Worm (Caenorhabditis elegans) whole organism, mixed stage, embryonic: Measurements from ENCODE around the gene ucr-1.

Experiments
- M03D4.4 ChIP-seq: sonication (generic microtip); optimal IDR thresholded peaks from 2 replicates; lab custom pipeline; 2017; ENCODE audit warnings: mild to moderate bottlenecking, missing genetic modification characterization, missing compliant biosample characterization
- bed-3 ChIP-seq: fragments of 200-800 bp; sonication (Bioruptor generic); optimal IDR thresholded peaks from 3 replicates; lab custom pipeline; 2018; ENCODE audit warnings: mild to moderate bottlenecking, missing genetic modification characterization, moderate library complexity, missing compliant biosample characterization
- blmp-1 ChIP-seq: fragments of 150-350 bp; optimal IDR thresholded peaks from 2 replicates; lab custom pipeline; 2014; ENCODE audit warnings: missing biosample characterization, missing genetic modification characterization
- ceh-43 ChIP-seq: fragments of 200-800 bp; sonication (Bioruptor generic); optimal IDR thresholded peaks from 2 replicates; lab custom pipeline; 2018; ENCODE audit warnings: mild to moderate bottlenecking, missing genetic modification characterization, moderate library complexity, missing compliant biosample characterization
- ceh-83 ChIP-seq: fragments of 200-800 bp; sonication (Bioruptor generic); optimal IDR thresholded peaks from 2 replicates; lab custom pipeline; 2018; ENCODE audit warnings: mild to moderate bottlenecking, missing genetic modification characterization, missing compliant biosample characterization
- ces-1 ChIP-seq: fragments of 150-350 bp; optimal IDR thresholded peaks from 2 replicates; lab custom pipeline; 2014; ENCODE audit warnings: missing biosample characterization, missing genetic modification reagents, missing genetic modification characterization
- cnd-1 ChIP-seq: fragments of 200-800 bp; sonication (Bioruptor generic); optimal IDR thresholded peaks from 2 replicates; lab custom pipeline; 2018; ENCODE audit warnings: mild to moderate bottlenecking, missing genetic modification characterization, missing compliant biosample characterization
- drap-1 ChIP-seq: fragments of 200-800 bp; sonication (Bioruptor generic); optimal IDR thresholded peaks from 3 replicates; lab custom pipeline; 2018; ENCODE audit warnings: mild to moderate bottlenecking, missing genetic modification characterization, missing compliant biosample characterization
- elt-3 ChIP-seq: fragments of 150-350 bp; optimal IDR thresholded peaks from 2 replicates; lab custom pipeline; 2014; ENCODE audit warnings: missing biosample characterization, missing genetic modification characterization
- flh-1 ChIP-seq: fragments of 200-800 bp; sonication (Bioruptor generic); optimal IDR thresholded peaks from 2 replicates; lab custom pipeline; 2018; ENCODE audit warnings: mild to moderate bottlenecking, missing genetic modification characterization, moderate library complexity, missing compliant biosample characterization
- hlh-1 ChIP-seq: fragments of 150-350 bp; optimal IDR thresholded peaks from 2 replicates; lab custom pipeline; 2014; ENCODE audit warnings: missing biosample characterization, missing genetic modification reagents, missing genetic modification characterization
- lin-13 ChIP-seq: fragments of 150-350 bp; optimal IDR thresholded peaks from 2 replicates; lab custom pipeline; 2014; ENCODE audit warnings: missing biosample characterization, missing genetic modification characterization
- lin-32 ChIP-seq: fragments of 200-800 bp; sonication (Bioruptor generic); optimal IDR thresholded peaks from 2 replicates; lab custom pipeline; 2018; ENCODE audit warnings: mild to moderate bottlenecking, missing genetic modification characterization, missing compliant biosample characterization
- lsy-2 ChIP-seq: fragments of 150-350 bp; optimal IDR thresholded peaks from 2 replicates; lab custom pipeline; 2014; ENCODE audit warnings: missing biosample characterization, missing genetic modification characterization
- mab-5 ChIP-seq: fragments of 150-350 bp; optimal IDR thresholded peaks from 2 replicates; lab custom pipeline; 2014; ENCODE audit warnings: missing biosample characterization, missing genetic modification characterization
- mls-2 ChIP-seq: sonication (generic microtip); optimal IDR thresholded peaks from 2 replicates; lab custom pipeline; 2016; ENCODE audit warnings: mild to moderate bottlenecking, missing genetic modification characterization, moderate library complexity, missing compliant biosample characterization
- nhr-12 ChIP-seq: fragments of 150-350 bp; optimal IDR thresholded peaks from 2 replicates; lab custom pipeline; 2014; ENCODE audit warnings: missing biosample characterization, missing genetic modification characterization
- pha-4 ChIP-seq: fragments of 150-350 bp; optimal IDR thresholded peaks from 2 replicates; lab custom pipeline; 2018; ENCODE audit warnings: missing biosample characterization, missing genetic modification reagents, missing genetic modification characterization
- sem-2 ChIP-seq: fragments of 200-800 bp; sonication (Bioruptor generic); optimal IDR thresholded peaks from 2 replicates; lab custom pipeline; 2018; ENCODE audit warnings: mild to moderate bottlenecking, missing genetic modification characterization, missing compliant biosample characterization
- sptf-1 ChIP-seq: sonication (generic microtip); optimal IDR thresholded peaks from 2 replicates; lab custom pipeline; 2017; ENCODE audit warnings: mild to moderate bottlenecking, missing genetic modification characterization, moderate library complexity, missing compliant biosample characterization
- tbx-8 ChIP-seq: fragments of 200-800 bp; sonication (Bioruptor generic); optimal IDR thresholded peaks from 2 replicates; lab custom pipeline; 2018; ENCODE audit warnings: mild to moderate bottlenecking, missing genetic modification characterization, moderate library complexity, missing compliant biosample characterization
- unc-120 ChIP-seq: sonication (generic microtip); optimal IDR thresholded peaks from 2 replicates; lab custom pipeline; 2017; ENCODE audit warnings: missing genetic modification characterization, missing compliant biosample characterization; ENCODE audit not compliant: poor library complexity, severe bottlenecking
- unc-39 ChIP-seq: fragments of 150-350 bp; optimal IDR thresholded peaks from 2 replicates; lab custom pipeline; 2014; ENCODE audit warnings: missing biosample characterization, missing genetic modification characterization
- zip-8 ChIP-seq: fragments of 150-350 bp; optimal IDR thresholded peaks from 2 replicates; lab custom pipeline; 2014; ENCODE audit warnings: missing biosample characterization, missing genetic modification characterization
- ztf-11 ChIP-seq: fragments of 150-350 bp; optimal IDR thresholded peaks from 2 replicates; lab custom pipeline; 2014; ENCODE audit warnings: missing biosample characterization, missing genetic modification characterization

ucr-1 gene

DNA sequence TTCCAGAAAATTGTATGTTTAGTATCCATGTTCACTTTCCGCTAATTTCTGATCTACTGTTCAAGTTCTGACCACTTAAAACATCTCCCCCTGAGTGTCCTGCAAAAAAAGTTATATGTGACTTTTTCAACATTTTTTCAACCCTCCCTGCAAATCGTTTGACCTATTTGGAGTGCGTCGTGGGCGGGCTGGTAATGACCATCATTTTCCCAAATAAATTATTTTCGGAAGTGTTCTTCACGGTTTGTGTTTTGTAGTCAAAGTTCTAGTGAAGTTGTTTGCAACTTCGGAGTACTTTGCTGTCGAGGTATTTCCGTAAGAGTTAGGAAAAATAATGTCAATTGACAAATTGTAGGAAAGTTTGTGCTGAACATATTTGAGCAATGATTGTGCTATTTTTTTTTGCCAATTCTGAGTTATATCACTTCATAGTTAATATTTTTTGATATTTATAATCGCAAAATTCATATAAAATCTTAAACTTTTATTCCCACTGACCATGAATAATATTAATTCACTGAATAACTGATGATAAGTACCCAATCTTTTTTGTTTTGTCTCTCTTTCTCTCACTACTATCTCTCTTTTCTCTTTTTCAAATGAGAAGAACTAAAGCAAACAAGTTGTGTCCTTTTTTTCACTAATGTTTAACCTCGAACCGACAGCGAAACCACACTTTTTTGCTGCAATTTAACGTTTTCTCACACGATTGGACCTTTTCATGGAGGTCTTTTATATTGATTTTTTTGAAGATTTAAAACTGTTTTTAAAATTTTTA, 30.5 kb downstream of the ucr-1 start:
- TF ChIP-seq cnd-1 (tag; lab: Kevin White, UChicago): no peak
- no peak for TF ChIP-seq lin-32 (GFP tag; lab: Kevin White, UChicago)
- TF ChIP-seq blmp-1 (tag; lab: Kevin White, UChicago): no peak
- no peak for TF ChIP-seq tbx-8 (GFP tag; lab: Kevin White, UChicago)
- TF ChIP-seq nhr-12 (tag; lab: Kevin White, UChicago): no peak
- TF ChIP-seq bed-3 (GFP tag; lab: Kevin White, UChicago): no peak
- TF ChIP-seq lsy-2: no peak
- TF ChIP-seq ztf-11 (tag; lab: Kevin White, UChicago): no peak
- no peak for TF ChIP-seq sptf-1 (tag; lab: Kevin White, UChicago)
- no peak for TF ChIP-seq unc-39 (tag; lab: Kevin White, UChicago)
- no peak for TF ChIP-seq lin-13
- TF ChIP-seq hlh-1: no peak
- no peak for TF ChIP-seq mls-2
- TF ChIP-seq zip-8 (tag; lab: Kevin White, UChicago): no peak
- TF ChIP-seq pha-4 (tag; lab: Kevin White, UChicago): no peak
- no peak for TF ChIP-seq drap-1 (GFP tag; lab: Kevin White, UChicago)
- TF ChIP-seq sem-2 (GFP tag; lab: Kevin White, UChicago): no peak

DNA sequence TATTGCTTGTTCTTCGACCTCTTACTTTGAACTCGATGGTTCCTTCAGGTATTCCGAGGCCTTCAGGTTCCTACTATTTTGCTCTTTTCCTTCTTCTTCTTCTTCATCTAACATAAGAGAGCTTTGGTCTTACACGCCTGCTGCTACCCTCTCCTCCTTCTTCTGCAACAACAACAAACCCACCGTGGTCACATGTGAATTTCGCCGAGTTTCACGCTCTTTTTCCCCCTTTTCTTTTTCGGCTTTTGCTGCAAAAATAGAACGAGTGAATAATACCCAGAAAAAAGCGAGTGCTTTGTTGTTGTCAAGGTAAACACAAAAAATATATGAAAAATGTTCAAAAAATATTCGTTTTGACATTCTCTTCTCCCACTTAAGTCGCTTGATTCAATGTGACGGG, 31.5 kb downstream of the ucr-1 start:
- peak; percentile 30 for TF ChIP-seq unc-120 (tag; lab: Kevin White, UChicago)
- TF ChIP-seq hlh-1: peak; percentile 38
- TF ChIP-seq M03D4.4: no peak
- TF ChIP-seq, all 35 proteins: peak for 2

DNA sequence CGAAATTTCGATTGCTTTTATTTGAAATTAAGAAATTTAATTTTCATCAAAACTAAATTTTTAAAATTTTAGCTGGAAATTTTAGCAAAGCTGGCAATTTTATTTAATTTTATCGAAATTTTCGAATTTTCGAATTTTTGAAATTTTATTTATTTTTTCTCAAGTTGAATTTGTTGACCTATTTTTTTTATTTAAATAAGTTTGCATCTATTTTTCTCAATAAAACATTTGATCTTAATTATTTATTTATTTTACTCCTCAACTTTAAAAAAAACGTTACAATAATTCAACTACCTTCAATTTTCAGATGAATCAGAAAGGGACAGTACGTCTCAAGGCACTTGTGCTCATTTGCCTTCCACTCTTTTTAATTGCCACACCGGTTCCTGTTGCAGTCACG, 32.9 kb downstream of the ucr-1 start, which contains the start of gene daf-4:
Gene daf-4, plus strand, starts transcription at position 301 of the 400 bp plus-strand sequence.
- no peak for TF ChIP-seq nhr-12 (tag; lab: Kevin White, UChicago)
- no peak for TF ChIP-seq ces-1 (GFP tag; lab: Kevin White, UChicago)
- TF ChIP-seq elt-3 (tag; lab: Kevin White, UChicago): no peak
- TF ChIP-seq, all 35 proteins: peak for 0

DNA sequence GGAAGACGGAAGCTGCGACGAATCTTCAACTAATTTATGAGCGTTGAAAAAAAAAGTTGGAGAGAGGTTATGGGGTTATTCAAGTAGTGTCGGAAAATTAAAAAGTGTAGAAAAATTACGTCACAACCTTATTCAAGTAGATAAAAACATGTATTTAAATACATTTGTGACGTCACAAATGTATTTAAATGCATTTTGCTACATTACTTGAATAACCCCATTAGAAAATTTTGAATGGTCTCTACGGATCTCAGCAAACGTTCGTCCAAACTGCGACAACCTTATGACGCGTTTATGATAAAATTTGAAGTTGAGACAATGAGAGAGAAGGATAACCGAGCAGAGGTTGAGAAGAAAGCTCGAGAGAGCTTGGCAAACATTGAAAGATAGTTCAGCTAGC, 35.6 kb downstream of the ucr-1 start:
- TF ChIP-seq zip-8 (tag; lab: Kevin White, UChicago): peak; percentile 90

DNA sequence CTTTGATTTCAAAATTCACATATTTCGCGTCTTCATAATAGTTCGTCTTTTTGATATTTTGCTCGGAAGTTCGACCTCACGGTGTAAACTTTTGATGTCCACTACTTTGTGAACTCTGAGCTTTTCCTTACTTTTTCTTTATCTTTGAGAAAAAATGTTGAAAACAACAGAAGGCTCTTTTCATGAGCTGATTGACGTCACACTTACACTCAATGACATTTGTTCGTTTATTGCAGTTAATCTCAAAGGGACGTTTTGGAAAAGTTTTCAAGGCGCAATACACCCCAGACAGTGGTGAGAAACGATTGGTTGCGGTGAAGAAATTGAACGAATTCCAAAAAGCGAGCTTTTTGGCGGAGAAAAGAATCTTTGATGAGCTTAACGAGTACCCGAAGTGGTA, 37.3 kb downstream of the ucr-1 start:
- TF ChIP-seq cnd-1 (tag; lab: Kevin White, UChicago) (no peak), unc-39 (tag; lab: Kevin White, UChicago) (no peak), ceh-43 (GFP tag; lab: Kevin White, UChicago) (no peak), mab-5 (tag; lab: Kevin White, UChicago) (no peak), lin-13 (no peak), mls-2 (no peak)

DNA sequence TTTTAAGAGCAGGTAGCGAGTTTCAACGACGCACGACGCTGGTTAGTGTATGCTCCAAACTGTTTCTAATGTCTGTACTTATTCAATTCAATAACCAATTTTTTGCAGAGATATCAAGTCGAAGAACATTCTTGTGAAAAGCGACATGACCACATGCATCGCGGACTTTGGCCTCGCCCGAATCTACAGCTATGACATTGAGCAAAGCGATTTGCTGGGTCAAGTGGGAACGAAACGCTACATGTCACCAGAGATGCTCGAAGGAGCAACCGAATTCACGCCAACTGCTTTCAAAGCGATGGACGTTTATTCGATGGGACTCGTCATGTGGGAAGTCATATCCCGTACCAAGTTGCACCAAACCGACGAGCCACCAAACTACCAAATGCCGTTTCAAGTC, 38.4 kb downstream of the ucr-1 start:
- no peak for TF ChIP-seq ztf-11 (tag; lab: Kevin White, UChicago)
- TF ChIP-seq M03D4.4: no peak
- no peak for TF ChIP-seq bed-3 (GFP tag; lab: Kevin White, UChicago)
- TF ChIP-seq flh-1 (GFP tag; lab: Kevin White, UChicago): no peak
- no peak for TF ChIP-seq cnd-1 (tag; lab: Kevin White, UChicago)
- TF ChIP-seq mls-2: no peak
- no peak for TF ChIP-seq lin-13
- no peak for TF ChIP-seq ceh-83
- no peak for TF ChIP-seq sem-2 (GFP tag; lab: Kevin White, UChicago)
- no peak for TF ChIP-seq drap-1 (GFP tag; lab: Kevin White, UChicago)
- no peak for TF ChIP-seq lin-32 (GFP tag; lab: Kevin White, UChicago)
- TF ChIP-seq pha-4 (tag; lab: Kevin White, UChicago): no peak
- TF ChIP-seq nhr-12 (tag; lab: Kevin White, UChicago): no peak
- TF ChIP-seq blmp-1 (tag; lab: Kevin White, UChicago): no peak
- TF ChIP-seq, all 35 proteins: peak for 0

DNA sequence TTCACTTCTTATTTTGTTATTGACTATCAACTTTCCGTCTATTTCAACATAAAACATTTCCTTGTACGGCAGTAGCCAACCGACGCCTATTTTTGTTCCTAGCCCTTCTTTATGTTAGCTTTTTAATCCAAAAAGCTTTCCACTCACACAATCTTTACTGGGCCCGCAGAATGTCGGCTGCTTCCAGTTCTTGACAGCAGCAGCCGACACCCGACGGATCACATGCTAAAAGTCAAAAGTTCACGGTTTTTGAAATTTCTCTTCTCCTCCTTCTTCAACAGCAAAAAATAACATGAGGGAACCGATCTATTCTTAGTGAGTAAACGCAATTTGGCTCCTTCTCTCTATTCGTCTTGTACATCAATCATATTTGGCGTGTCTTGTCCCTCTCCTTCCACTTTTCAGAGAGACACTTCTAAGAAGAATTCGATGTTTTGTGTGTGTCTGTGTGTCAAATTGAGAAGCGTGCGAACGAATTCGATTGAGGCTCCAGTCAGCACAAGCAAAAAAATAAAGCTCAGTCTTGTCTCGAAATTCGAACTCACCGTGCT, 40.6 kb downstream of the ucr-1 start:
- TF ChIP-seq ces-1 (GFP tag; lab: Kevin White, UChicago) (peak; percentile 88), pha-4 (tag; lab: Kevin White, UChicago) (no peak)
